Worm (Caenorhabditis elegans) whole organism, mixed stage, embryonic: ENCODE measurements around the gene ubxn-4.

ENCODE experiments used
- M03D4.4 ChIP-seq: sonication (generic microtip); optimal IDR thresholded peaks from 2 replicates; lab custom pipeline; 2017; ENCODE audit warnings: mild to moderate bottlenecking, missing genetic modification characterization, missing compliant biosample characterization
- bed-3 ChIP-seq: fragments of 200-800 bp; sonication (Bioruptor generic); optimal IDR thresholded peaks from 3 replicates; lab custom pipeline; 2018; ENCODE audit warnings: mild to moderate bottlenecking, missing genetic modification characterization, moderate library complexity, missing compliant biosample characterization
- blmp-1 ChIP-seq: fragments of 150-350 bp; optimal IDR thresholded peaks from 2 replicates; lab custom pipeline; 2014; ENCODE audit warnings: missing biosample characterization, missing genetic modification characterization
- ceh-39 ChIP-seq: fragments of 150-350 bp; optimal IDR thresholded peaks from 2 replicates; lab custom pipeline; 2014; ENCODE audit warnings: missing biosample characterization, missing genetic modification characterization
- ceh-43 ChIP-seq: fragments of 200-800 bp; sonication (Bioruptor generic); optimal IDR thresholded peaks from 2 replicates; lab custom pipeline; 2018; ENCODE audit warnings: mild to moderate bottlenecking, missing genetic modification characterization, moderate library complexity, missing compliant biosample characterization
- ceh-83 ChIP-seq: fragments of 200-800 bp; sonication (Bioruptor generic); optimal IDR thresholded peaks from 2 replicates; lab custom pipeline; 2018; ENCODE audit warnings: mild to moderate bottlenecking, missing genetic modification characterization, missing compliant biosample characterization
- ces-1 ChIP-seq: fragments of 150-350 bp; optimal IDR thresholded peaks from 2 replicates; lab custom pipeline; 2014; ENCODE audit warnings: missing biosample characterization, missing genetic modification reagents, missing genetic modification characterization
- cnd-1 ChIP-seq: fragments of 200-800 bp; sonication (Bioruptor generic); optimal IDR thresholded peaks from 2 replicates; lab custom pipeline; 2018; ENCODE audit warnings: mild to moderate bottlenecking, missing genetic modification characterization, missing compliant biosample characterization
- drap-1 ChIP-seq: fragments of 200-800 bp; sonication (Bioruptor generic); optimal IDR thresholded peaks from 3 replicates; lab custom pipeline; 2018; ENCODE audit warnings: mild to moderate bottlenecking, missing genetic modification characterization, missing compliant biosample characterization
- elt-1 ChIP-seq: sonication (generic microtip); optimal IDR thresholded peaks from 2 replicates; lab custom pipeline; 2017; ENCODE audit warnings: missing genetic modification characterization, mild to moderate bottlenecking, missing compliant biosample characterization, antibody characterized with exemption, moderate library complexity, borderline replicate concordance; ENCODE audit not compliant: insufficient read depth
- elt-3 ChIP-seq: fragments of 150-350 bp; optimal IDR thresholded peaks from 2 replicates; lab custom pipeline; 2014; ENCODE audit warnings: missing biosample characterization, missing genetic modification characterization
- flh-1 ChIP-seq: fragments of 200-800 bp; sonication (Bioruptor generic); optimal IDR thresholded peaks from 2 replicates; lab custom pipeline; 2018; ENCODE audit warnings: mild to moderate bottlenecking, missing genetic modification characterization, moderate library complexity, missing compliant biosample characterization
- ham-2 ChIP-seq: fragments of 200-800 bp; sonication (Bioruptor generic); optimal IDR thresholded peaks from 2 replicates; lab custom pipeline; 2018; ENCODE audit warnings: mild to moderate bottlenecking, missing genetic modification characterization, missing compliant biosample characterization
- hlh-1 ChIP-seq: fragments of 150-350 bp; optimal IDR thresholded peaks from 2 replicates; lab custom pipeline; 2014; ENCODE audit warnings: missing biosample characterization, missing genetic modification reagents, missing genetic modification characterization
- lin-13 ChIP-seq: fragments of 150-350 bp; optimal IDR thresholded peaks from 2 replicates; lab custom pipeline; 2014; ENCODE audit warnings: missing biosample characterization, missing genetic modification characterization
- lin-32 ChIP-seq: fragments of 200-800 bp; sonication (Bioruptor generic); optimal IDR thresholded peaks from 2 replicates; lab custom pipeline; 2018; ENCODE audit warnings: mild to moderate bottlenecking, missing genetic modification characterization, missing compliant biosample characterization
- lsy-2 ChIP-seq: fragments of 150-350 bp; optimal IDR thresholded peaks from 2 replicates; lab custom pipeline; 2014; ENCODE audit warnings: missing biosample characterization, missing genetic modification characterization
- mab-5 ChIP-seq: fragments of 150-350 bp; optimal IDR thresholded peaks from 2 replicates; lab custom pipeline; 2014; ENCODE audit warnings: missing biosample characterization, missing genetic modification characterization
- mep-1 ChIP-seq: fragments of 150-350 bp; optimal IDR thresholded peaks from 2 replicates; lab custom pipeline; 2017; ENCODE audit warnings: missing biosample characterization, missing genetic modification reagents, missing genetic modification characterization, inconsistent platforms
- mls-2 ChIP-seq: sonication (generic microtip); optimal IDR thresholded peaks from 2 replicates; lab custom pipeline; 2016; ENCODE audit warnings: mild to moderate bottlenecking, missing genetic modification characterization, moderate library complexity, missing compliant biosample characterization
- nhr-12 ChIP-seq: fragments of 150-350 bp; optimal IDR thresholded peaks from 2 replicates; lab custom pipeline; 2014; ENCODE audit warnings: missing biosample characterization, missing genetic modification characterization
- nhr-2 ChIP-seq: fragments of 150-350 bp; optimal IDR thresholded peaks from 2 replicates; lab custom pipeline; 2014; ENCODE audit warnings: missing biosample characterization, missing genetic modification characterization
- nhr-237 ChIP-seq: fragments of 150-350 bp; optimal IDR thresholded peaks from 2 replicates; lab custom pipeline; 2014; ENCODE audit warnings: missing biosample characterization, missing genetic modification characterization
- nhr-28 ChIP-seq: fragments of 150-350 bp; optimal IDR thresholded peaks from 2 replicates; lab custom pipeline; 2014; ENCODE audit warnings: missing biosample characterization, missing genetic modification characterization
- nhr-76 ChIP-seq: sonication (generic microtip); optimal IDR thresholded peaks from 2 replicates; lab custom pipeline; 2017; ENCODE audit warnings: missing biosample characterization, missing genetic modification characterization
- pha-4 ChIP-seq: fragments of 150-350 bp; optimal IDR thresholded peaks from 2 replicates; lab custom pipeline; 2018; ENCODE audit warnings: missing biosample characterization, missing genetic modification reagents, missing genetic modification characterization
- sem-2 ChIP-seq: fragments of 200-800 bp; sonication (Bioruptor generic); optimal IDR thresholded peaks from 2 replicates; lab custom pipeline; 2018; ENCODE audit warnings: mild to moderate bottlenecking, missing genetic modification characterization, missing compliant biosample characterization
- snpc-4 ChIP-seq: fragments of 150-350 bp; optimal IDR thresholded peaks from 2 replicates; lab custom pipeline; 2014; ENCODE audit warnings: missing biosample characterization, missing genetic modification characterization
- sptf-1 ChIP-seq: sonication (generic microtip); optimal IDR thresholded peaks from 2 replicates; lab custom pipeline; 2017; ENCODE audit warnings: mild to moderate bottlenecking, missing genetic modification characterization, moderate library complexity, missing compliant biosample characterization
- tbx-8 ChIP-seq: fragments of 200-800 bp; sonication (Bioruptor generic); optimal IDR thresholded peaks from 2 replicates; lab custom pipeline; 2018; ENCODE audit warnings: mild to moderate bottlenecking, missing genetic modification characterization, moderate library complexity, missing compliant biosample characterization
- unc-120 ChIP-seq: sonication (generic microtip); optimal IDR thresholded peaks from 2 replicates; lab custom pipeline; 2017; ENCODE audit warnings: missing genetic modification characterization, missing compliant biosample characterization; ENCODE audit not compliant: poor library complexity, severe bottlenecking
- unc-39 ChIP-seq: fragments of 150-350 bp; optimal IDR thresholded peaks from 2 replicates; lab custom pipeline; 2014; ENCODE audit warnings: missing biosample characterization, missing genetic modification characterization
- unc-62 ChIP-seq: fragments of 150-350 bp; optimal IDR thresholded peaks from 2 replicates; lab custom pipeline; 2014; ENCODE audit warnings: missing biosample characterization, missing genetic modification reagents, missing genetic modification characterization
- zip-8 ChIP-seq: fragments of 150-350 bp; optimal IDR thresholded peaks from 2 replicates; lab custom pipeline; 2014; ENCODE audit warnings: missing biosample characterization, missing genetic modification characterization
- ztf-11 ChIP-seq: fragments of 150-350 bp; optimal IDR thresholded peaks from 2 replicates; lab custom pipeline; 2014; ENCODE audit warnings: missing biosample characterization, missing genetic modification characterization

ubxn-4 gene

ce11 chrIII:8416871-8417191 is 11.5 kb upstream of the ubxn-4 start:
- TF ChIP-seq elt-3, result no peak
- TF ChIP-seq lin-13, result no peak
- TF ChIP-seq sem-2 (GFP tag; lab: Kevin White, UChicago), result no peak
- no peak for TF ChIP-seq sptf-1 (tag; lab: Kevin White, UChicago)
- TF ChIP-seq ces-1, result peak; percentile 99
- TF ChIP-seq lin-32 (GFP tag; lab: Kevin White, UChicago), result no peak
- no peak for TF ChIP-seq nhr-28 (tag; lab: Kevin White, UChicago)
- peak; percentile 37 for TF ChIP-seq blmp-1 (tag; lab: Kevin White, UChicago)
- TF ChIP-seq pha-4 (tag; lab: Kevin White, UChicago), result no peak
- TF ChIP-seq mab-5 (tag; lab: Kevin White, UChicago), result no peak
- no peak for TF ChIP-seq unc-62

DNA sequence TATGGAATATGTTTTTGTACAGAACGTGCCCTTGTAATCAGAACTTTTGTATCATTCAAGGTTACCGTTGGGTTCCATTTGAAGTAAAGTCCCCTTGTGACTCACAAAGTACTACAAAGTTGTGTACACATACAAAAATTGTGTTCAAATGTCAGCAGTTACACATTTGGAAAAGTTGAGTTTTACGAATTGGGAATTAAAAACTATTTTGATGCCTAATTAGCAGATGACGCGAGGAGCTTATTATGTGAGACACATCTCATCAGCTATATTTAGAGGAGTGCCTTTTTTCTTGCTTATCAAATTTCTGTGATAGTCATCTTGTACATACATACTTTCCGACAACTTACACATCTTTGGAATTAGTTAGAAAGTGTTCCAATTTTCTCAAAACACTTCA is 8.1 kb upstream of the ubxn-4 start:
- TF ChIP-seq pha-4 (tag; lab: Kevin White, UChicago) (no peak), nhr-12 (no peak), unc-62 (no peak), lin-32 (GFP tag; lab: Kevin White, UChicago) (no peak), hlh-1 (tag; lab: Kevin White, UChicago) (no peak), mab-5 (tag; lab: Kevin White, UChicago) (no peak), ztf-11 (tag; lab: Kevin White, UChicago) (no peak), elt-3 (no peak), unc-120 (tag; lab: Kevin White, UChicago) (no peak), tbx-8 (GFP tag; lab: Kevin White, UChicago) (no peak), flh-1 (GFP tag; lab: Kevin White, UChicago) (no peak), sem-2 (GFP tag; lab: Kevin White, UChicago) (no peak), mep-1 (tag; lab: Kevin White, UChicago) (no peak), ceh-43 (GFP tag; lab: Kevin White, UChicago) (no peak), lsy-2 (tag; lab: Kevin White, UChicago) (no peak), lin-13 (no peak)

DNA sequence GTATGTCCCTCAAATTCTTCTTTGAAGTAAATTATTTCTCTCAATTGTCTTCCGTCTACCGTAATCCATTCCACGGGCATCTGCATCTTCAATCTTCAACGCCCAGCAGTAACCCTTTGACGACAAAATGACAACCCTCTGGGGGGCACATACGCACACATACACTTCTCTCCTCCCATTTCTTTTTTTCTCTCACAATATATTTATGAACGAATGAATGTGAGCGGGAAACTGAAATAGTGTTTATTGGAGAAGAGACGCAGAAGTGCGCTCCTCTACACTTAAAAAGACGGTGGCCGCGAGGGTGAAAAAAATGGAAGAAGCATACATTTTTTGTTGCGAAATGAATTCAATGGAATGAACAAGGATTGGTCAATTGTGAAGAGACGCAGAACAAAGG is 6.6 kb upstream of the ubxn-4 start:
- no peak for TF ChIP-seq pha-4 (tag; lab: Kevin White, UChicago)
- peak; percentile 31 for TF ChIP-seq unc-120 (tag; lab: Kevin White, UChicago)
- no peak for TF ChIP-seq elt-1 (tag; lab: Kevin White, UChicago)
- TF ChIP-seq mab-5 (tag; lab: Kevin White, UChicago), result no peak
- peak; percentile 46 for TF ChIP-seq sptf-1 (tag; lab: Kevin White, UChicago)
- TF ChIP-seq bed-3 (GFP tag; lab: Kevin White, UChicago), result no peak
- no peak for TF ChIP-seq ceh-39 (tag; lab: Kevin White, UChicago)
- no peak for TF ChIP-seq nhr-28 (tag; lab: Kevin White, UChicago)
- TF ChIP-seq lsy-2 (tag; lab: Kevin White, UChicago), result peak; percentile 80
- peak; percentile 77 for TF ChIP-seq ces-1
- TF ChIP-seq ceh-83, result no peak
- TF ChIP-seq blmp-1 (tag; lab: Kevin White, UChicago), result no peak
- TF ChIP-seq unc-39 (tag; lab: Kevin White, UChicago), result no peak
- no peak for TF ChIP-seq ceh-43 (GFP tag; lab: Kevin White, UChicago)
- peak; percentile 90 for TF ChIP-seq unc-62
- no peak for TF ChIP-seq cnd-1 (tag; lab: Kevin White, UChicago)
- TF ChIP-seq hlh-1 (tag; lab: Kevin White, UChicago), result peak; percentile 70
- no peak for TF ChIP-seq lin-32 (GFP tag; lab: Kevin White, UChicago)
- TF ChIP-seq ztf-11 (tag; lab: Kevin White, UChicago), result no peak
- no peak for TF ChIP-seq sem-2 (GFP tag; lab: Kevin White, UChicago)
- TF ChIP-seq flh-1 (GFP tag; lab: Kevin White, UChicago), result no peak
- TF ChIP-seq M03D4.4 (tag; lab: Kevin White, UChicago), result no peak
- peak; percentile 30 for TF ChIP-seq nhr-2 (tag; lab: Kevin White, UChicago)
- TF ChIP-seq nhr-12, result no peak
- TF ChIP-seq tbx-8 (GFP tag; lab: Kevin White, UChicago), result no peak
- peak; percentile 74 for TF ChIP-seq mep-1 (tag; lab: Kevin White, UChicago)
- no peak for TF ChIP-seq snpc-4 (tag; lab: Kevin White, UChicago)
- no peak for TF ChIP-seq nhr-76 (tag; lab: Kevin White, UChicago)
- peak; percentile 62 for TF ChIP-seq mls-2 (tag; lab: Kevin White, UChicago)
- no peak for TF ChIP-seq lin-13
- peak; percentile 30 for TF ChIP-seq ham-2 (GFP tag; lab: Kevin White, UChicago)
- no peak for TF ChIP-seq zip-8 (tag; lab: Kevin White, UChicago)
- peak; percentile 47 for TF ChIP-seq nhr-237 (tag; lab: Kevin White, UChicago)
- TF ChIP-seq elt-3, result no peak
- TF ChIP-seq drap-1 (GFP tag; lab: Kevin White, UChicago), result peak; percentile 5
